Fruit fly (Drosophila melanogaster) whole organism, embryonic: ENCODE results near the gene AANATL3.

ENCODE experiments used
- Asciz ChIP-seq: fragments of 200-800 bp; sonication (Bioruptor generic); optimal IDR thresholded peaks from 2 replicates; lab custom pipeline; 2017; ENCODE audit warnings: missing biosample characterization, mild to moderate bottlenecking, missing genetic modification characterization, missing genetic modification reagents
- BEAF-32 ChIP-seq: fragments of 200-800 bp; sonication (Bioruptor generic); optimal IDR thresholded peaks from 3 replicates; lab custom pipeline; 2017; ENCODE audit warnings: missing biosample characterization, missing genetic modification characterization, mild to moderate bottlenecking, moderate library complexity, missing genetic modification reagents
- Blimp-1 ChIP-seq: fragments of 200-800 bp; sonication (Bioruptor generic); optimal IDR thresholded peaks from 3 replicates; lab custom pipeline; 2018; ENCODE audit warnings: missing biosample characterization, missing genetic modification characterization, mild to moderate bottlenecking, moderate library complexity, missing genetic modification reagents
- BtbVII ChIP-seq: fragments of 200-800 bp; sonication (Bioruptor generic); optimal IDR thresholded peaks from 3 replicates; lab custom pipeline; 2017; ENCODE audit warnings: missing biosample characterization, mild to moderate bottlenecking, missing genetic modification characterization
- CG10431 ChIP-seq: fragments of 200-800 bp; sonication (Bioruptor generic); optimal IDR thresholded peaks from 3 replicates; lab custom pipeline; 2018; ENCODE audit warnings: missing biosample characterization, mild to moderate bottlenecking, missing genetic modification characterization
- CG11247 ChIP-seq: fragments of 200-800 bp; sonication (Bioruptor generic); IDR thresholded peaks from 2 replicates; pipeline ENCODE4 v1.3.6; 2022; ENCODE audit warnings: missing biosample characterization, missing genetic modification characterization
- CG12071 ChIP-seq: fragments of 200-800 bp; sonication (Bioruptor generic); optimal IDR thresholded peaks from 3 replicates; lab custom pipeline; 2018; ENCODE audit warnings: missing biosample characterization, mild to moderate bottlenecking, missing genetic modification characterization
- CG12155 ChIP-seq: fragments of 200-800 bp; sonication (Bioruptor generic); optimal IDR thresholded peaks from 3 replicates; lab custom pipeline; 2016; ENCODE audit warnings: missing biosample characterization, missing genetic modification characterization
- CG14050 ChIP-seq: fragments of 200-800 bp; sonication (Bioruptor generic); IDR thresholded peaks from 3 replicates; pipeline ENCODE4 v1.3.6; 2022; ENCODE audit warnings: missing biosample characterization, missing genetic modification characterization
- CG15011 ChIP-seq: fragments of 200-800 bp; sonication (Bioruptor generic); optimal IDR thresholded peaks from 3 replicates; lab custom pipeline; 2018; ENCODE audit warnings: missing biosample characterization, mild to moderate bottlenecking, missing genetic modification characterization
- CG15601 ChIP-seq: fragments of 200-800 bp; sonication (Bioruptor generic); optimal IDR thresholded peaks from 3 replicates; lab custom pipeline; 2019; ENCODE audit warnings: missing biosample characterization, mild to moderate bottlenecking, missing genetic modification characterization, moderate library complexity
- CG1603 ChIP-seq: fragments of 200-800 bp; sonication (Bioruptor generic); optimal IDR thresholded peaks from 2 replicates; lab custom pipeline; 2019; ENCODE audit warnings: missing biosample characterization, mild to moderate bottlenecking, missing genetic modification characterization, moderate library complexity
- CG16815 ChIP-seq: fragments of 200-800 bp; sonication (Bioruptor generic); optimal IDR thresholded peaks from 3 replicates; lab custom pipeline; 2017; ENCODE audit warnings: missing biosample characterization, mild to moderate bottlenecking, missing genetic modification characterization
- CG17359 ChIP-seq: fragments of 200-800 bp; sonication (Bioruptor generic); optimal IDR thresholded peaks from 3 replicates; lab custom pipeline; 2018; ENCODE audit warnings: missing biosample characterization, mild to moderate bottlenecking, missing genetic modification characterization, moderate library complexity
- CG18619 ChIP-seq: fragments of 200-800 bp; sonication (Bioruptor generic); optimal IDR thresholded peaks from 3 replicates; lab custom pipeline; 2017; ENCODE audit warnings: missing biosample characterization, mild to moderate bottlenecking, missing genetic modification characterization
- CG18764 ChIP-seq: fragments of 200-800 bp; sonication (Bioruptor generic); optimal IDR thresholded peaks from 3 replicates; lab custom pipeline; 2016; ENCODE audit warnings: missing biosample characterization, missing genetic modification characterization
- CG2875 ChIP-seq: fragments of 200-800 bp; sonication (Bioruptor generic); optimal IDR thresholded peaks from 2 replicates; lab custom pipeline; 2017; ENCODE audit warnings: missing biosample characterization, mild to moderate bottlenecking, missing genetic modification characterization, missing genetic modification reagents
- CG42726 ChIP-seq: fragments of 200-800 bp; sonication (Bioruptor generic); IDR thresholded peaks from 2 replicates; pipeline ENCODE4 v1.3.6; 2022; ENCODE audit warnings: missing biosample characterization, missing genetic modification characterization; ENCODE audit not compliant: partially characterized antibody
- CG6272 ChIP-seq: fragments of 200-800 bp; sonication (Bioruptor generic); IDR thresholded peaks from 2 replicates; pipeline ENCODE4 v1.3.6; 2022; ENCODE audit warnings: missing biosample characterization, missing genetic modification characterization
- CG6813 ChIP-seq: fragments of 200-800 bp; sonication (Bioruptor generic); optimal IDR thresholded peaks from 2 replicates; lab custom pipeline; 2017; ENCODE audit warnings: missing biosample characterization, missing genetic modification characterization, mild to moderate bottlenecking, moderate library complexity, missing genetic modification reagents
- CG7372 ChIP-seq: fragments of 200-800 bp; sonication (Bioruptor generic); IDR thresholded peaks from 2 replicates; pipeline ENCODE4 v1.3.6; 2022; ENCODE audit warnings: missing biosample characterization, missing genetic modification characterization
- CG8290 ChIP-seq, 3 experiments: fragments of 200-800 bp; sonication (Bioruptor generic); optimal IDR thresholded peaks; 2 replicates each; lab custom pipeline; 2016 to 2019; ENCODE audit warnings: missing biosample characterization in 3 of 3, missing genetic modification characterization in 3 of 3, mild to moderate bottlenecking in 2 of 3, moderate library complexity in 1 of 3
- CG8359 ChIP-seq: fragments of 200-800 bp; sonication (Bioruptor generic); optimal IDR thresholded peaks from 2 replicates; lab custom pipeline; 2017; ENCODE audit warnings: missing biosample characterization, mild to moderate bottlenecking, missing genetic modification characterization, borderline replicate concordance
- CG8944 ChIP-seq: fragments of 200-800 bp; sonication (Bioruptor generic); optimal IDR thresholded peaks from 3 replicates; lab custom pipeline; 2016; ENCODE audit warnings: missing biosample characterization, missing genetic modification characterization
- Fer1 ChIP-seq: fragments of 200-800 bp; sonication (Bioruptor generic); optimal IDR thresholded peaks from 2 replicates; lab custom pipeline; 2017; ENCODE audit warnings: missing biosample characterization, mild to moderate bottlenecking, missing genetic modification characterization
- Gsc ChIP-seq: fragments of 200-800 bp; sonication (Bioruptor generic); IDR thresholded peaks from 2 replicates; pipeline ENCODE4 v1.3.6; 2022; ENCODE audit warnings: missing biosample characterization, missing genetic modification characterization
- HHEX ChIP-seq: fragments of 200-800 bp; sonication (Bioruptor generic); optimal IDR thresholded peaks from 3 replicates; lab custom pipeline; 2017; ENCODE audit warnings: missing biosample characterization, mild to moderate bottlenecking, missing genetic modification characterization, missing genetic modification reagents
- Kr ChIP-seq: fragments of 200-800 bp; sonication (Bioruptor generic); optimal IDR thresholded peaks from 2 replicates; lab custom pipeline; 2017; ENCODE audit warnings: missing biosample characterization, mild to moderate bottlenecking, missing genetic modification characterization
- Med ChIP-seq: fragments of 200-800 bp; sonication (Bioruptor generic); peaks from one replicate; lab custom pipeline; 2016; ENCODE audit warnings: missing biosample characterization, missing genetic modification characterization, mild to moderate bottlenecking, inconsistent platforms, moderate library complexity
- PHDP ChIP-seq: fragments of 200-800 bp; sonication (Bioruptor generic); optimal IDR thresholded peaks from 3 replicates; lab custom pipeline; 2018; ENCODE audit warnings: missing biosample characterization, mild to moderate bottlenecking, missing genetic modification characterization, moderate library complexity
- Rfx ChIP-seq: fragments of 200-800 bp; sonication (Bioruptor generic); IDR thresholded peaks from 2 replicates; pipeline ENCODE4 v1.3.6; 2022; ENCODE audit warnings: missing biosample characterization, missing genetic modification characterization
- Vsx1 ChIP-seq: fragments of 200-800 bp; sonication (Bioruptor generic); optimal IDR thresholded peaks from 2 replicates; lab custom pipeline; 2017; ENCODE audit warnings: missing biosample characterization, mild to moderate bottlenecking, missing genetic modification characterization, missing genetic modification reagents
- ap ChIP-seq: fragments of 200-800 bp; sonication (Bioruptor generic); IDR thresholded peaks from 2 replicates; pipeline ENCODE4 v1.3.6; 2022; ENCODE audit warnings: missing biosample characterization, missing genetic modification characterization
- bab2 ChIP-seq: fragments of 200-800 bp; sonication (Bioruptor generic); optimal IDR thresholded peaks from 2 replicates; lab custom pipeline; 2016; ENCODE audit warnings: missing biosample characterization, missing genetic modification characterization
- cad ChIP-seq: fragments of >200 bp; optimal IDR thresholded peaks from 2 replicates; lab custom pipeline; 2017; ENCODE audit warnings: missing biosample characterization, missing genetic modification characterization
- dan ChIP-seq: fragments of 200-800 bp; sonication (Bioruptor generic); IDR thresholded peaks from 2 replicates; pipeline ENCODE4 v1.3.6; 2022; ENCODE audit warnings: missing biosample characterization, missing genetic modification characterization
- dysf ChIP-seq: fragments of 200-800 bp; sonication (Bioruptor generic); IDR thresholded peaks from 3 replicates; pipeline ENCODE4 v1.3.6; 2022; ENCODE audit warnings: missing biosample characterization, missing genetic modification characterization
- fd64A ChIP-seq: fragments of 200-800 bp; sonication (Bioruptor generic); optimal IDR thresholded peaks from 3 replicates; lab custom pipeline; 2018; ENCODE audit warnings: missing biosample characterization, mild to moderate bottlenecking, missing genetic modification characterization
- kah ChIP-seq: fragments of 200-800 bp; sonication (Bioruptor generic); optimal IDR thresholded peaks from 2 replicates; lab custom pipeline; 2018; ENCODE audit warnings: missing biosample characterization, mild to moderate bottlenecking, missing genetic modification characterization
- ken ChIP-seq: fragments of 200-800 bp; sonication (Bioruptor generic); IDR thresholded peaks from 3 replicates; pipeline ENCODE4 v1.3.6; 2022; ENCODE audit warnings: missing biosample characterization, missing genetic modification characterization
- lab ChIP-seq: fragments of 200-800 bp; sonication (Bioruptor generic); optimal IDR thresholded peaks from 3 replicates; lab custom pipeline; 2017; ENCODE audit warnings: missing biosample characterization, missing genetic modification characterization, mild to moderate bottlenecking, moderate library complexity, missing genetic modification reagents
- luna ChIP-seq: fragments of 200-800 bp; sonication (Bioruptor generic); optimal IDR thresholded peaks from 2 replicates; lab custom pipeline; 2016; ENCODE audit warnings: missing biosample characterization, missing genetic modification characterization
- odd ChIP-seq: fragments of 200-800 bp; sonication (Bioruptor generic); optimal IDR thresholded peaks from 2 replicates; lab custom pipeline; 2017; ENCODE audit warnings: missing biosample characterization, mild to moderate bottlenecking, missing genetic modification characterization
- sens ChIP-seq: fragments of 200-800 bp; sonication (Bioruptor generic); peaks from one replicate; lab custom pipeline; 2016; ENCODE audit warnings: missing biosample characterization, missing genetic modification characterization
- so ChIP-seq: fragments of 200-800 bp; sonication (Bioruptor generic); IDR thresholded peaks from 3 replicates; pipeline ENCODE4 v1.3.6; 2022; ENCODE audit warnings: missing biosample characterization, missing genetic modification characterization
- tx ChIP-seq: fragments of 200-800 bp; sonication (Bioruptor generic); optimal IDR thresholded peaks from 2 replicates; lab custom pipeline; 2016; ENCODE audit warnings: missing biosample characterization, missing genetic modification characterization
- wek ChIP-seq: fragments of 200-800 bp; sonication (Bioruptor generic); optimal IDR thresholded peaks from 3 replicates; lab custom pipeline; 2018; ENCODE audit warnings: missing biosample characterization, mild to moderate bottlenecking, missing genetic modification characterization, moderate library complexity
- yki ChIP-seq: fragments of >200 bp; optimal IDR thresholded peaks from 3 replicates; lab custom pipeline; 2018

AANATL3 gene

DNA sequence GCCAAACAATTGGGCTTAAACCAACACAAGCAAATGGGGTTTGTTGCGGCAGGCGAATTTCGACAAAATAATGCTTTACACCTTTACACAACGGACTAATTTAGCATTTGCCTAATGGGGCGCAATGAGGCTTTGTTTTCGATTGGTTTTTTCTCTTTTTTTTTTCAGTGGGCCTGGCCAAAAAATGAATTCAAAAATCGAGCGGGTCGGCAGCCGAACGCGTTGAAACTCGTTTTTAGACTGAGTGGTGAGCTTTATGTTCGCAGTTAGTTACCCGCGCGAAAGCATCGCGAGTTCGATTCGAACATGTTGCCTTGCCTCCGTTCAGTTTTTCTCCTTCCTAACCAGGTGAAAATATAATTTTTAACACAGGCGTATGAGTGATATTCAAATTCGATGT, 8.6 kb downstream of the AANATL3 start, which contains the start of gene CG43861 (continued):
- TF ChIP-seq luna (GFP tag; lab: Kevin White, UChicago) (no peak), Kr (GFP tag; lab: Kevin White, UChicago) (no peak), CG7372 (GFP tag; lab: Robert Waterston, UW) (no peak), CG16815 (GFP tag; lab: Kevin White, UChicago) (no peak), ken (GFP tag; lab: Robert Waterston, UW) (no peak), Fer1 (GFP tag; lab: Kevin White, UChicago) (no peak), kah (GFP tag; lab: Kevin White, UChicago) (no peak), BEAF-32 (GFP tag; lab: Kevin White, UChicago) (no peak), dan (GFP tag; lab: Robert Waterston, UW) (no peak), CG14050 (GFP tag; lab: Robert Waterston, UW) (no peak), dysf (GFP tag; lab: Robert Waterston, UW) (no peak; the same call in 2 of the 3 replicates), so (GFP tag; lab: Robert Waterston, UW) (0 out of 3 replicates have a peak, but pooled peaks have one; percentile 28), CG6272 (GFP tag; lab: Robert Waterston, UW) (no peak)

DNA sequence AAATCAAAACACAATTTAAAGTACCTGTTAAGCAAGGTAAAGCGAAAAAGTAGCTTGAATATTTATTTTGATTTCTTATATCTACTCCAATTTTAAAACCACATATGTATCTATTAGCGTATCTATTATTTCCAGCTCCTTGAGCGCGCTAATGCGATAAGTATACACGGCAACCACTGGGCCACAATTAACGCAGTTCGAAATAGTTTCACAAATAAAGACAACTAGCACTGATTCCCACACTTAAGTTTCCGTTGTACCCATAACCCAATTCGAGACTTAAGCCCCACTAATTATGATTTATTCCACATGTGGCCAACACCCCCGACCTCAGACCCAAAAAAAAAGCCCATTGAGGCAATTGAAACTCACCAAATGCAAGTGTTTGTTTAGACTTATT, 9.2 kb downstream of the AANATL3 start:
- TF ChIP-seq Gsc (GFP tag; lab: Robert Waterston, UW) (no peak), Rfx (no peak), CG11247 (GFP tag; lab: Robert Waterston, UW) (no peak), CG42726 (no peak), wek (GFP tag; lab: Kevin White, UChicago) (peak; percentile 55), CG1603 (tag; lab: Kevin White, UChicago) (peak; percentile 11), BtbVII (GFP tag; lab: Kevin White, UChicago) (peak; percentile 19), odd (GFP tag; lab: Kevin White, UChicago) (peak; percentile 31), bab2 (GFP tag; lab: Kevin White, UChicago) (no peak), CG15601 (tag; lab: Kevin White, UChicago) (peak; percentile 47), CG12071 (peak; percentile 37), Asciz (GFP tag; lab: Kevin White, UChicago) (peak; percentile 51), CG6272 (GFP tag; lab: Robert Waterston, UW) (no peak), sens (GFP tag; lab: Kevin White, UChicago) (peak; percentile 55), HHEX (GFP tag; lab: Kevin White, UChicago) (peak; percentile 13), CG18619 (peak; percentile 15), CG17359 (tag; lab: Kevin White, UChicago) (peak; percentile 6), CG12155 (GFP tag; lab: Kevin White, UChicago) (no peak), ap (GFP tag; lab: Robert Waterston, UW) (no peak), CG18764 (GFP tag; lab: Kevin White, UChicago) (no peak), CG8359 (no peak), CG10431 (GFP tag; lab: Kevin White, UChicago) (peak; percentile 15), Vsx1 (GFP tag; lab: Kevin White, UChicago) (peak; percentile 6), yki (lab: Kevin White, UChicago) (no peak), cad (GFP tag; lab: Kevin White, UChicago) (no peak), CG6813 (GFP tag; lab: Kevin White, UChicago) (peak; percentile 1), lab (GFP tag; lab: Kevin White, UChicago) (peak; percentile 40), tx (GFP tag; lab: Kevin White, UChicago) (no peak), Blimp-1 (GFP tag; lab: Kevin White, UChicago) (peak; percentile 7), CG15011 (GFP tag; lab: Kevin White, UChicago) (no peak), PHDP (tag; lab: Kevin White, UChicago) (peak; percentile 20), fd64A (peak; percentile 30), CG8944 (GFP tag; lab: Kevin White, UChicago) (no peak), CG8290 (GFP tag; optimal IDR thresholded peaks at IDR 0.05; lab: Kevin White, UChicago) (no peak), CG8290 (tag; optimal IDR thresholded peaks at IDR 0.05; lab: Kevin White, UChicago) (peak in 1 of 2 experiments; percentile 4), Med (GFP tag; lab: Kevin White, UChicago) (peak; percentile 59), Fer1 (GFP tag; lab: Kevin White, UChicago) (peak; percentile 45), CG2875 (peak; percentile 23)
